Worm (Caenorhabditis elegans) whole organism, young adult: ENCODE measurements around the gene Y49F6B.14.

ENCODE experiments used
- B0019.2 ChIP-seq: fragments of 200-800 bp; sonication (Bioruptor generic); conservative IDR thresholded peaks from 2 replicates; pipeline ENCODE4 v1.3.6; 2022; ENCODE audit warnings: missing genetic modification reagents, missing genetic modification characterization, missing compliant biosample characterization
- D2030.7 ChIP-seq: fragments of 200-800 bp; sonication (Bioruptor generic); IDR thresholded peaks from 2 replicates; pipeline ENCODE4 v1.3.6; 2022; ENCODE audit warnings: missing genetic modification reagents, missing genetic modification characterization, missing compliant biosample characterization
- ceh-40 ChIP-seq: fragments of 200-800 bp; sonication (Bioruptor generic); IDR thresholded peaks from 2 replicates; pipeline ENCODE4 v1.3.6; 2022; ENCODE audit warnings: missing genetic modification characterization, missing compliant biosample characterization
- dpl-1 ChIP-seq: fragments of 150-350 bp; optimal IDR thresholded peaks from 2 replicates; lab custom pipeline; 2014; ENCODE audit warnings: missing biosample characterization, missing genetic modification reagents, missing genetic modification characterization
- ekl-4 ChIP-seq: fragments of 200-800 bp; sonication (Bioruptor generic); IDR thresholded peaks from 2 replicates; pipeline ENCODE4 v1.3.6; 2022; ENCODE audit warnings: missing genetic modification reagents, missing genetic modification characterization, missing compliant biosample characterization
- hlh-12 ChIP-seq: sonication (generic microtip); optimal IDR thresholded peaks from 2 replicates; lab custom pipeline; 2016; ENCODE audit warnings: missing genetic modification characterization, missing compliant biosample characterization
- nfya-1 ChIP-seq: sonication (generic microtip); optimal IDR thresholded peaks from 2 replicates; lab custom pipeline; 2017; ENCODE audit warnings: antibody characterized with exemption, missing compliant biosample characterization, missing genetic modification characterization, borderline replicate concordance; ENCODE audit not compliant: insufficient read depth
- pha-4 ChIP-seq: fragments of 150-350 bp; sonication (generic microtip); optimal IDR thresholded peaks from 2 replicates; lab custom pipeline; 2014; ENCODE audit warnings: missing biosample characterization, missing genetic modification reagents, missing genetic modification characterization
- somi-1 ChIP-seq: fragments of 200-800 bp; sonication (Bioruptor generic); optimal IDR thresholded peaks from 2 replicates; lab custom pipeline; 2018; ENCODE audit warnings: mild to moderate bottlenecking, missing genetic modification characterization, missing compliant biosample characterization
- ztf-18 ChIP-seq: sonication (generic microtip); optimal IDR thresholded peaks from 2 replicates; lab custom pipeline; 2016; ENCODE audit warnings: missing genotype, mild to moderate bottlenecking, missing genetic modification characterization, missing compliant biosample characterization

DNA sequence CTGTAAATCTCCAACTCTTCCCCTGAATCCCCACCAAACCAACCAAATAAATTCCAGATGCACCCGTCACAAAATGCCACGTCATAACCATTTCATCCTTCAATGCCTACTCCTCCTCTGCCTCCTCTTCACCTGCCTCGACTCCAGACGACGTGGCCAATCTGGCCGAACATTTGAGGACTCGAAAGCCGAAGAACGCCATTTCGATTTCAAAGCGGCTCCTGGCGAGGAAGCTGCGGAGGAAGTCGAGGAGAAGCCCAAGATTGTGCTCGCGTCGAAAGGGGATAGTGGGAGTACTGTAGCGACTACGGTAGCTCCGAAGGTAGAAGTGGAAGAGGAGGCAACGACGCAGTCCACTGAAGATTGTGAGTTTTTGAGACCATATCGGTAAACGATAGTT lies 42.1 kb upstream of the Y49F6B.14 start, which contains the start of gene lgc-45:
- TF ChIP-seq B0019.2 (GFP tag; lab: Robert Waterston, UW) (no peak), D2030.7 (GFP tag; lab: Robert Waterston, UW) (no peak), somi-1 (GFP tag; lab: Kevin White, UChicago) (no peak), ceh-40 (no peak), pha-4 (tag; lab: Kevin White, UChicago) (no peak), ztf-18 (tag; lab: Kevin White, UChicago) (no peak), dpl-1 (GFP tag; lab: Kevin White, UChicago) (no peak), nfya-1 (tag; lab: Kevin White, UChicago) (no peak), ekl-4 (GFP tag; lab: Robert Waterston, UW) (no peak), hlh-12 (tag; lab: Kevin White, UChicago) (no peak)
